Fruit fly (Drosophila melanogaster) whole organism, prepupa: ENCODE data around the gene CG33110.

ENCODE experiments used
- CG11294 ChIP-seq: fragments of 200-800 bp; sonication (Bioruptor generic); IDR thresholded peaks from 2 replicates; pipeline ENCODE4 v1.3.6; 2022; ENCODE audit warnings: missing biosample characterization, missing genetic modification characterization
- CG11762 ChIP-seq: fragments of 200-800 bp; sonication (Bioruptor generic); optimal IDR thresholded peaks from 3 replicates; lab custom pipeline; 2016; ENCODE audit warnings: missing biosample characterization, missing genetic modification characterization; ENCODE audit not compliant: insufficient read depth
- CG15336 ChIP-seq: fragments of 200-800 bp; sonication (Bioruptor generic); IDR thresholded peaks from 2 replicates; pipeline ENCODE4 v1.3.6; 2022; ENCODE audit warnings: missing biosample characterization, missing genetic modification characterization
- CG1621 ChIP-seq: fragments of 200-800 bp; sonication (Bioruptor generic); optimal IDR thresholded peaks from 3 replicates; lab custom pipeline; 2018; ENCODE audit warnings: missing biosample characterization, mild to moderate bottlenecking, missing genetic modification characterization
- CG16779 ChIP-seq: fragments of 200-800 bp; sonication (Bioruptor generic); optimal IDR thresholded peaks from 3 replicates; lab custom pipeline; 2017; ENCODE audit warnings: missing biosample characterization, mild to moderate bottlenecking, missing genetic modification characterization
- CG3032 ChIP-seq: fragments of 200-800 bp; optimal IDR thresholded peaks from 2 replicates; lab custom pipeline; 2019; ENCODE audit warnings: missing biosample characterization, mild to moderate bottlenecking, missing genetic modification characterization, moderate library complexity
- CG31627 ChIP-seq: fragments of 200-800 bp; sonication (Bioruptor generic); optimal IDR thresholded peaks from 3 replicates; lab custom pipeline; 2016; ENCODE audit warnings: missing biosample characterization, missing genetic modification characterization
- CG34406 ChIP-seq: fragments of 200-800 bp; sonication (Bioruptor generic); optimal IDR thresholded peaks from 3 replicates; lab custom pipeline; 2016; ENCODE audit warnings: missing biosample characterization, missing genetic modification characterization
- CG3919 ChIP-seq: fragments of 200-800 bp; sonication (Bioruptor generic); optimal IDR thresholded peaks from 3 replicates; lab custom pipeline; 2016; ENCODE audit warnings: missing biosample characterization, missing genetic modification characterization
- CG4318 ChIP-seq: fragments of 200-800 bp; sonication (Bioruptor generic); optimal IDR thresholded peaks from 3 replicates; lab custom pipeline; 2017; ENCODE audit warnings: missing biosample characterization, mild to moderate bottlenecking, missing genetic modification characterization
- CG6792 ChIP-seq: fragments of 200-800 bp; sonication (Bioruptor generic); optimal IDR thresholded peaks from 3 replicates; lab custom pipeline; 2016; ENCODE audit warnings: missing biosample characterization, missing genetic modification characterization
- CG6808 ChIP-seq: fragments of 200-800 bp; sonication (Bioruptor generic); optimal IDR thresholded peaks from 3 replicates; lab custom pipeline; 2017; ENCODE audit warnings: missing biosample characterization, missing genetic modification characterization, mild to moderate bottlenecking, moderate library complexity, missing genetic modification reagents
- CG6854 ChIP-seq: fragments of 200-800 bp; sonication (Bioruptor generic); optimal IDR thresholded peaks from 2 replicates; lab custom pipeline; 2017; ENCODE audit warnings: missing biosample characterization, mild to moderate bottlenecking, missing genetic modification characterization
- CG8119 ChIP-seq: fragments of 200-800 bp; sonication (Bioruptor generic); IDR thresholded peaks from 3 replicates; pipeline ENCODE4 v1.3.6; 2022; ENCODE audit warnings: missing biosample characterization, missing genetic modification characterization
- CG8319 ChIP-seq: fragments of 200-800 bp; sonication (Bioruptor generic); optimal IDR thresholded peaks from 3 replicates; lab custom pipeline; 2016; ENCODE audit warnings: missing biosample characterization, missing genetic modification characterization
- CG9139 ChIP-seq: fragments of 200-800 bp; sonication (Bioruptor generic); optimal IDR thresholded peaks from 3 replicates; lab custom pipeline; 2017; ENCODE audit warnings: missing biosample characterization, mild to moderate bottlenecking, missing genetic modification characterization
- Eip75B ChIP-seq: fragments of 200-800 bp; sonication (Bioruptor generic); optimal IDR thresholded peaks from 3 replicates; lab custom pipeline; 2016; ENCODE audit warnings: missing biosample characterization, missing genetic modification characterization
- Eip78C ChIP-seq: fragments of 200-800 bp; sonication (Bioruptor generic); peaks from one replicate; lab custom pipeline; 2016; ENCODE audit warnings: missing biosample characterization, missing genetic modification characterization
- Eip93F ChIP-seq: fragments of 200-800 bp; sonication (Bioruptor generic); optimal IDR thresholded peaks from 2 replicates; lab custom pipeline; 2016; ENCODE audit warnings: missing biosample characterization, mild to moderate bottlenecking, missing genetic modification characterization
- Ets21C ChIP-seq: fragments of 200-800 bp; sonication (Bioruptor generic); optimal IDR thresholded peaks from 3 replicates; lab custom pipeline; 2016; ENCODE audit warnings: missing biosample characterization, missing genetic modification characterization
- Ets96B ChIP-seq: fragments of 200-800 bp; optimal IDR thresholded peaks from 2 replicates; lab custom pipeline; 2019; ENCODE audit warnings: missing biosample characterization, mild to moderate bottlenecking, missing genetic modification characterization, moderate library complexity
- Hr39 ChIP-seq: fragments of 200-800 bp; sonication (Bioruptor generic); optimal IDR thresholded peaks from 2 replicates; lab custom pipeline; 2016; ENCODE audit warnings: missing biosample characterization, missing genetic modification characterization
- Lpt ChIP-seq: fragments of 200-800 bp; sonication (Bioruptor generic); optimal IDR thresholded peaks from 3 replicates; lab custom pipeline; 2016; ENCODE audit warnings: missing biosample characterization, missing genetic modification characterization
- Met ChIP-seq: fragments of 200-800 bp; sonication (Bioruptor generic); optimal IDR thresholded peaks from 3 replicates; lab custom pipeline; 2016; ENCODE audit warnings: missing biosample characterization, missing genetic modification characterization
- Smox ChIP-seq: fragments of 200-800 bp; sonication (Bioruptor generic); optimal IDR thresholded peaks from 3 replicates; lab custom pipeline; 2016; ENCODE audit warnings: missing biosample characterization, missing genetic modification characterization
- Sox102F ChIP-seq: fragments of 200-800 bp; sonication (Bioruptor generic); optimal IDR thresholded peaks from 2 replicates; lab custom pipeline; 2016; ENCODE audit warnings: missing biosample characterization, mild to moderate bottlenecking, missing genetic modification characterization
- Sox14 ChIP-seq: fragments of 200-800 bp; sonication (Bioruptor generic); optimal IDR thresholded peaks from 3 replicates; lab custom pipeline; 2016; ENCODE audit warnings: missing biosample characterization, missing genetic modification characterization
- Sox15 ChIP-seq: fragments of 200-800 bp; sonication (Bioruptor generic); optimal IDR thresholded peaks from 3 replicates; lab custom pipeline; 2016; ENCODE audit warnings: missing biosample characterization, missing genetic modification characterization
- achi ChIP-seq: fragments of 200-800 bp; sonication (Bioruptor generic); optimal IDR thresholded peaks from 3 replicates; lab custom pipeline; 2016; ENCODE audit warnings: missing biosample characterization, missing genetic modification characterization
- acj6 ChIP-seq: fragments of 200-800 bp; sonication (Bioruptor generic); optimal IDR thresholded peaks from 3 replicates; lab custom pipeline; 2016; ENCODE audit warnings: missing biosample characterization, missing genetic modification characterization
- dac ChIP-seq: fragments of 200-800 bp; sonication (Bioruptor generic); optimal IDR thresholded peaks from 2 replicates; lab custom pipeline; 2017; ENCODE audit warnings: missing biosample characterization, mild to moderate bottlenecking, missing genetic modification characterization
- dsx ChIP-seq: fragments of 200-800 bp; optimal IDR thresholded peaks from 3 replicates; lab custom pipeline; 2019; ENCODE audit warnings: missing biosample characterization, mild to moderate bottlenecking, missing genetic modification characterization, moderate library complexity; ENCODE audit not compliant: poor library complexity, severe bottlenecking
- eg ChIP-seq: fragments of 200-800 bp; sonication (Bioruptor generic); IDR thresholded peaks from 3 replicates; pipeline ENCODE4 v1.3.6; 2022; ENCODE audit warnings: missing biosample characterization, missing genetic modification characterization
- fd59A ChIP-seq: fragments of 200-800 bp; sonication (Bioruptor generic); optimal IDR thresholded peaks from 2 replicates; lab custom pipeline; 2017; ENCODE audit warnings: missing biosample characterization, mild to moderate bottlenecking, missing genetic modification characterization, missing genetic modification reagents
- pdm3 ChIP-seq: fragments of 200-800 bp; sonication (Bioruptor generic); optimal IDR thresholded peaks from 3 replicates; lab custom pipeline; 2016; ENCODE audit warnings: missing biosample characterization, missing genetic modification characterization
- spab ChIP-seq: fragments of 200-800 bp; sonication (Bioruptor generic); optimal IDR thresholded peaks from 2 replicates; lab custom pipeline; 2017; ENCODE audit warnings: missing biosample characterization, mild to moderate bottlenecking, missing genetic modification characterization, missing genetic modification reagents
- ss ChIP-seq, 2 experiments: fragments of 200-800 bp; sonication (Bioruptor generic); optimal IDR thresholded peaks; 2 replicates in 1 of 2; 3 replicates in 1 of 2; lab custom pipeline; 2017 to 2018; ENCODE audit warnings: mild to moderate bottlenecking in 2 of 2, missing biosample characterization in 2 of 2, missing genetic modification characterization in 2 of 2, moderate library complexity in 1 of 2
- svp ChIP-seq: fragments of 200-800 bp; sonication (Bioruptor generic); peaks from one replicate; lab custom pipeline; 2016; ENCODE audit warnings: missing biosample characterization, missing genetic modification characterization
- vri ChIP-seq: fragments of 200-800 bp; sonication (Bioruptor generic); optimal IDR thresholded peaks from 3 replicates; lab custom pipeline; 2016; ENCODE audit warnings: missing biosample characterization, mild to moderate bottlenecking, missing genetic modification characterization

Gene CG33110

DNA sequence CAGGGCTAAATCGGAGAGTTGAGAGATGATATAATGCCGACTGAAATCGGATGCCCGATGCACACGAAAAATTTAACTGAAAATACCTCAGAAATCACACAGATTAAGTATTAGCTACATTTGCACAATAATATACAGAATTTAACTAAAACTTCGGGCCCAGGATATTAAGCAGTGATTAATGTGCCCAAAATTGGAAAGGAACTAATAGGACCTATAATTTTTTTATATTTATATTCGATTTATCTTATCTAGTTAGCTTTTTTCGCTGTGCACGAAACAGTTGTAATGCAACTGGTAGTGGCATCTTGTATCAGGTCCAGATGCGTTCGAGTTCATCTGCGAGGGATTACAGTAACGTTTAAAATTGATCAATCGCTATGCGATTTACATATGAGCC lies 31.1 kb upstream of the CG33110 start (continued):
- TF ChIP-seq CG3919, result peak; percentile 18
- TF ChIP-seq Eip78C (GFP tag; lab: Kevin White, UChicago), result peak; percentile 82
- no peak for TF ChIP-seq Lpt
- TF ChIP-seq acj6 (GFP tag; lab: Kevin White, UChicago), result peak; percentile 32
- peak; percentile 36 for TF ChIP-seq CG8319

DNA sequence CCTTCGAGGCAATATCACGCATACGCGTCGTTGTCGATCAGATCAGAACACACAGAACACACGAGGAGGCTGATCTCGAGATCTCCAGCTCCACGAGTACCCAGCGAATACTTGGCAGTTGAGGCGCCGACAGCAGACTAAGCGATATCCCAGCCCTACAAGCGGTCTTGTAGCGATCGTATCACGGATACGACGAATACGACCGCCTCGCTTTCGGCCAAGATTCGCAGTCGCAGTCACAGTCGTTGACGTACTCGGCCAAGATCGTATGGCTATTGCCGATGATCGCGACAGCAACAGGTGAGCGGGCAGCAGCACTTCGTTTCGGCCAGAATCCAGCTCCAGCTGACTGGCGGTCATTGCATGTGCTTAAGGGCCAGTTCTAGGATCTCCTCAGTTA lies 30.2 kb upstream of the CG33110 start, which contains the start of gene CG5326:
CG5326 (minus strand) TSS at position 158 of the 400 bp plus-strand sequence.
- TF ChIP-seq Eip78C (GFP tag; lab: Kevin White, UChicago) (peak; percentile 24), Ets96B (tag; lab: Kevin White, UChicago) (no peak), Sox102F (GFP tag; lab: Kevin White, UChicago) (no peak), CG6808 (GFP tag; lab: Kevin White, UChicago) (peak; percentile 40), CG9139 (peak; percentile 46), fd59A (GFP tag; lab: Kevin White, UChicago) (no peak), CG1621 (tag; lab: Kevin White, UChicago) (peak; percentile 58), Sox15 (no peak), Smox (GFP tag; lab: Kevin White, UChicago) (no peak), Eip75B (no peak), dac (GFP tag; lab: Kevin White, UChicago) (no peak), dsx (GFP tag; lab: Kevin White, UChicago) (peak; percentile 56), CG8319 (no peak), svp (GFP tag; lab: Kevin White, UChicago) (no peak), Sox14 (no peak), CG3919 (peak; percentile 39), Ets21C (GFP tag; lab: Kevin White, UChicago) (no peak), ss (GFP tag; optimal IDR thresholded peaks at IDR 0.05; lab: Kevin White, UChicago) (peak; percentile 35 to 69), Met (no peak), CG3032 (tag; lab: Kevin White, UChicago) (no peak), achi (no peak), CG15336 (GFP tag; lab: Robert Waterston, UW) (no peak), CG6854 (GFP tag; lab: Kevin White, UChicago) (peak; percentile 12), pdm3 (GFP tag; lab: Kevin White, UChicago) (no peak), eg (GFP tag; lab: Robert Waterston, UW) (0 out of 3 replicates have a peak, but pooled peaks have one; percentile 15), CG31627 (GFP tag; lab: Kevin White, UChicago) (no peak)
- TF ChIP-seq, all 60 proteins: peak for 9

DNA sequence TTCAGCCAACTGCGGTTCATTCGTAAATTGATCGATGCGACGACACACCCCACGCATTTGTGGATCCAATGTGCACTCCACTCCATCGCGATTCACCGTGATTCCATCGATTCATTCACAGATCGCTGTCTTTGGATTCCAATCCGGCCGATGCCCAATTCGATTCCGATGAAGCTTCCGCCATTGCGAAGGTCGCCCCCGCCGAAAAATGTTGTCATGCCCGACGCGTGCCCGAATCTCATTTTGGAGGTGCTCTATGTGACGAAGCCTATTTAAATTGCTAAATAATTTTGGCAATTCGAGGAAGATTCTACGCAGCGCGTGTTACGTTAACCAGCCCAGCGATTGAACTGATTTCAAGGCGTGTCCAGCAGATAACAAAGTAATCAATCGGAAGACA lies 29.3 kb upstream of the CG33110 start:
- no peak for TF ChIP-seq CG11294
- TF ChIP-seq vri (GFP tag; lab: Kevin White, UChicago), result no peak
- TF ChIP-seq dac (GFP tag; lab: Kevin White, UChicago), result no peak
- no peak for TF ChIP-seq Hr39 (GFP tag; lab: Kevin White, UChicago)
- no peak for TF ChIP-seq Lpt
- no peak for TF ChIP-seq ss (GFP tag; optimal IDR thresholded peaks at IDR 0.05; lab: Kevin White, UChicago)
- no peak for TF ChIP-seq spab (GFP tag; lab: Kevin White, UChicago)
- no peak for TF ChIP-seq CG34406 (GFP tag; lab: Kevin White, UChicago)
- no peak for TF ChIP-seq Sox14
- no peak for TF ChIP-seq Eip78C (GFP tag; lab: Kevin White, UChicago)
- TF ChIP-seq Eip93F (GFP tag; lab: Kevin White, UChicago), result no peak
- no peak for TF ChIP-seq eg (GFP tag; lab: Robert Waterston, UW)
- no peak for TF ChIP-seq CG16779 (tag; lab: Kevin White, UChicago)
- no peak for TF ChIP-seq CG11762
- TF ChIP-seq CG1621 (tag; lab: Kevin White, UChicago), result no peak
- no peak for TF ChIP-seq CG6792
- no peak for TF ChIP-seq fd59A (GFP tag; lab: Kevin White, UChicago)
- TF ChIP-seq CG9139, result no peak
- no peak for TF ChIP-seq CG8119 (GFP tag; lab: Robert Waterston, UW)
- no peak for TF ChIP-seq CG4318 (GFP tag; lab: Kevin White, UChicago)
